Fruit fly (Drosophila melanogaster): ENCODE data around the gene CG15695.

The CG15695 gene

dm6 chr3R:20823704-20824454 is 18.1 kb upstream of the CG15695 start, which contains the start of gene CG17272 (continued):
- TF ChIP-seq zf30C (GFP tag; optimal IDR thresholded peaks at IDR 0.05): no peak
- no peak for TF ChIP-seq gcm2 (GFP tag; optimal IDR thresholded peaks at IDR 0.05)
- TF ChIP-seq Kr (GFP tag; optimal IDR thresholded peaks at IDR 0.05): no peak
- no peak for TF ChIP-seq bab2 (GFP tag; optimal IDR thresholded peaks at IDR 0.05)
- TF ChIP-seq zen (tag; optimal IDR thresholded peaks at IDR 0.05): peak; percentile 35
- TF ChIP-seq maf-S (GFP tag; optimal IDR thresholded peaks at IDR 0.05): no peak
- TF ChIP-seq CG7372 (GFP tag; IDR thresholded peaks at IDR 0.05): no peak
- TF ChIP-seq CG11560 (tag; IDR thresholded peaks at IDR 0.05): no peak
- no peak for TF ChIP-seq abd-A (tag; optimal IDR thresholded peaks at IDR 0.05)
- no peak for TF ChIP-seq CG2199 (GFP tag; IDR thresholded peaks at IDR 0.05)
- TF ChIP-seq Dip3 (GFP tag; optimal IDR thresholded peaks at IDR 0.05): no peak
- peak; percentile 80 for TF ChIP-seq sd (tag; optimal IDR thresholded peaks at IDR 0.05)
- TF ChIP-seq CG2116 (GFP tag; optimal IDR thresholded peaks at IDR 0.05): peak; percentile 32
- no peak for TF ChIP-seq wek (GFP tag; optimal IDR thresholded peaks at IDR 0.05)
- TF ChIP-seq CG12299 (tag; optimal IDR thresholded peaks at IDR 0.05): no peak
- no peak for TF ChIP-seq Dbx (GFP tag; IDR thresholded peaks at IDR 0.05)
- no peak for TF ChIP-seq run (tag; optimal IDR thresholded peaks at IDR 0.05)
- no peak for TF ChIP-seq z (GFP tag; IDR thresholded peaks at IDR 0.05)
- TF ChIP-seq CG13287 (GFP tag; IDR thresholded peaks at IDR 0.05; ENCODE audit: partially characterized antibody): peak; percentile 34; the same call in 1 of the 2 replicates
- TF ChIP-seq CG15073 (GFP tag; optimal IDR thresholded peaks at IDR 0.05): no peak
- no peak for TF ChIP-seq dmrt11E (tag; optimal IDR thresholded peaks at IDR 0.05)
- no peak for TF ChIP-seq CG10654 (GFP tag; optimal IDR thresholded peaks at IDR 0.05)
- TF ChIP-seq CG12391 (tag; optimal IDR thresholded peaks at IDR 0.05): peak; percentile 12
- TF ChIP-seq Tbp (GFP tag; optimal IDR thresholded peaks at IDR 0.05): no peak
- no peak for TF ChIP-seq ranshi (GFP tag; IDR thresholded peaks at IDR 0.05)
- TF ChIP-seq CG9797 (GFP tag; optimal IDR thresholded peaks at IDR 0.05): peak; percentile 76
- TF ChIP-seq Hr3 (GFP tag; optimal IDR thresholded peaks at IDR 0.05): no peak
- peak; percentile 14 for TF ChIP-seq CG12659 (GFP tag; optimal IDR thresholded peaks at IDR 0.05)
- no peak for TF ChIP-seq ara (GFP tag; IDR thresholded peaks at IDR 0.05)
- TF ChIP-seq Elba2 (GFP tag; optimal IDR thresholded peaks at IDR 0.05): peak; percentile 43
- TF ChIP-seq CG1529 (GFP tag; optimal IDR thresholded peaks at IDR 0.05): no peak
- TF ChIP-seq trh (GFP tag; optimal IDR thresholded peaks at IDR 0.05): no peak
- TF ChIP-seq HLH54F (GFP tag; optimal IDR thresholded peaks at IDR 0.05): no peak
- no peak for TF ChIP-seq CG1832 (GFP tag; optimal IDR thresholded peaks at IDR 0.05)
- TF ChIP-seq crp (GFP tag; optimal IDR thresholded peaks at IDR 0.05): no peak
- TF ChIP-seq CG18262 (tag; optimal IDR thresholded peaks at IDR 0.05): no peak
- peak; percentile 39 for TF ChIP-seq CG15601 (tag; optimal IDR thresholded peaks at IDR 0.05)
- no peak for TF ChIP-seq Side (GFP tag; optimal IDR thresholded peaks at IDR 0.05)
- TF ChIP-seq chn (GFP tag; optimal IDR thresholded peaks at IDR 0.05): no peak
- no peak for TF ChIP-seq CG7556 (GFP tag; optimal IDR thresholded peaks at IDR 0.05)
- TF ChIP-seq ATbp (GFP tag; optimal IDR thresholded peaks at IDR 0.05): no peak
- no peak for TF ChIP-seq jigr1 (GFP tag; IDR thresholded peaks at IDR 0.05)
- TF ChIP-seq gem (tag; optimal IDR thresholded peaks at IDR 0.05): peak; percentile 3
- no peak for TF ChIP-seq CG12219 (GFP tag; optimal IDR thresholded peaks at IDR 0.05)
- TF ChIP-seq pzg (GFP tag; optimal IDR thresholded peaks at IDR 0.05): peak; percentile 58
- TF ChIP-seq Adf1 (GFP tag; IDR thresholded peaks at IDR 0.05): no peak
- no peak for TF ChIP-seq Jarid2 (GFP tag; optimal IDR thresholded peaks at IDR 0.05)
- TF ChIP-seq stc (GFP tag; IDR thresholded peaks at IDR 0.05): no peak
- TF ChIP-seq mld (GFP tag; IDR thresholded peaks at IDR 0.05; ENCODE audit: partially characterized antibody): no peak
- TF ChIP-seq nau (GFP tag; optimal IDR thresholded peaks at IDR 0.05): no peak
